Worm (Caenorhabditis elegans) whole organism, L4 larva: ENCODE data around the gene B0507.9.

ENCODE experiments used
- D1046.2 ChIP-seq: fragments of 200-800 bp; sonication (Bioruptor generic); IDR thresholded peaks from 2 replicates; pipeline ENCODE4 v1.3.6; 2022; ENCODE audit warnings: missing genetic modification characterization, missing compliant biosample characterization
- F44E2.7 ChIP-seq: fragments of 200-800 bp; sonication (Bioruptor generic); IDR thresholded peaks from 2 replicates; pipeline ENCODE4 v2.1.2; 2022; ENCODE audit warnings: missing genetic modification characterization, missing compliant biosample characterization
- F49E8.2 ChIP-seq: sonication (generic microtip); optimal IDR thresholded peaks from 2 replicates; lab custom pipeline; 2016; ENCODE audit warnings: missing compliant biosample characterization, mild to moderate bottlenecking, missing genetic modification characterization, borderline replicate concordance
- T20F7.1 ChIP-seq: fragments of 200-800 bp; sonication (Bioruptor generic); optimal IDR thresholded peaks from 2 replicates; lab custom pipeline; 2018; ENCODE audit warnings: mild to moderate bottlenecking, missing genetic modification characterization, missing compliant biosample characterization
- T26A8.4 ChIP-seq: fragments of 200-800 bp; sonication (Bioruptor generic); IDR thresholded peaks from 2 replicates; pipeline ENCODE4 v1.3.6; 2022; ENCODE audit warnings: missing genetic modification characterization, missing compliant biosample characterization
- Y5F2A.4 ChIP-seq: fragments of 200-800 bp; sonication (Bioruptor generic); optimal IDR thresholded peaks from 2 replicates; lab custom pipeline; 2018; ENCODE audit warnings: mild to moderate bottlenecking, missing genetic modification characterization, missing compliant biosample characterization
- ZK337.2 ChIP-seq: fragments of 200-800 bp; sonication (Bioruptor generic); IDR thresholded peaks from 2 replicates; pipeline ENCODE4 v1.3.6; 2022; ENCODE audit warnings: missing genetic modification reagents, missing genetic modification characterization, missing compliant biosample characterization
- aha-1 ChIP-seq: fragments of 150-350 bp; peaks from one replicate; lab custom pipeline; 2014; ENCODE audit warnings: missing biosample characterization, missing genetic modification characterization
- ama-1 ChIP-seq: fragments of 150-350 bp; optimal IDR thresholded peaks from 2 replicates; lab custom pipeline; 2014; ENCODE audit warnings: inconsistent platforms, mixed read lengths
- ceh-28 ChIP-seq: fragments of 150-350 bp; optimal IDR thresholded peaks from 2 replicates; lab custom pipeline; 2014; ENCODE audit warnings: missing biosample characterization, missing genetic modification reagents, missing genetic modification characterization
- daf-16 ChIP-seq, 3 experiments: sonication (generic microtip); optimal IDR thresholded peaks; 2 replicates each; lab custom pipeline; 2016 to 2017; ENCODE audit warnings: missing genetic modification characterization in 3 of 3, missing genetic modification reagents in 3 of 3, mild to moderate bottlenecking in 2 of 3, missing compliant biosample characterization in 2 of 3, missing biosample characterization in 1 of 3, moderate library complexity in 1 of 3
- daf-19 ChIP-seq: fragments of 200-800 bp; sonication (Bioruptor generic); conservative IDR thresholded peaks from 2 replicates; pipeline ENCODE4 v1.3.6; 2022; ENCODE audit warnings: missing genetic modification characterization, missing compliant biosample characterization
- dmd-6 ChIP-seq: fragments of 200-800 bp; sonication (Bioruptor generic); IDR thresholded peaks from 2 replicates; pipeline ENCODE4 v1.3.6; 2022; ENCODE audit warnings: missing genetic modification reagents, missing genetic modification characterization, missing compliant biosample characterization
- dmd-9 ChIP-seq: fragments of 200-800 bp; sonication (Bioruptor generic); IDR thresholded peaks from 2 replicates; pipeline ENCODE4 v1.3.6; 2022; ENCODE audit warnings: missing genetic modification reagents, missing genetic modification characterization, missing compliant biosample characterization
- duxl-1 ChIP-seq: sonication (generic microtip); optimal IDR thresholded peaks from 2 replicates; lab custom pipeline; 2016; ENCODE audit warnings: mild to moderate bottlenecking, missing genetic modification characterization, moderate library complexity, missing compliant biosample characterization; ENCODE audit not compliant: poor library complexity
- dve-1 ChIP-seq: sonication (generic microtip); optimal IDR thresholded peaks from 2 replicates; lab custom pipeline; 2017; ENCODE audit warnings: antibody characterized with exemption, mild to moderate bottlenecking, missing genetic modification characterization, missing compliant biosample characterization; ENCODE audit not compliant: insufficient read depth
- fos-1 ChIP-seq: fragments of 150-350 bp; optimal IDR thresholded peaks from 2 replicates; lab custom pipeline; 2014; ENCODE audit warnings: missing biosample characterization, missing genetic modification characterization
- hlh-11 ChIP-seq: fragments of 200-800 bp; sonication (Bioruptor generic); optimal IDR thresholded peaks from 2 replicates; lab custom pipeline; 2018; ENCODE audit warnings: mild to moderate bottlenecking, missing genetic modification characterization, missing compliant biosample characterization
- hmg-1.1 ChIP-seq: fragments of 200-800 bp; sonication (Bioruptor generic); IDR thresholded peaks from 2 replicates; pipeline ENCODE4 v1.3.6; 2022; ENCODE audit warnings: missing genetic modification reagents, missing genetic modification characterization, missing compliant biosample characterization
- lin-1 ChIP-seq: fragments of 200-800 bp; sonication (Bioruptor generic); IDR thresholded peaks from 2 replicates; pipeline ENCODE4 v1.3.6; 2022; ENCODE audit warnings: missing genetic modification reagents, missing genetic modification characterization, missing compliant biosample characterization
- lin-38 ChIP-seq: fragments of 200-800 bp; sonication (Bioruptor generic); IDR thresholded peaks from 2 replicates; pipeline ENCODE4 v1.3.6; 2022; ENCODE audit warnings: missing genetic modification reagents, missing genetic modification characterization, missing compliant biosample characterization
- lin-39 ChIP-seq: fragments of 150-350 bp; optimal IDR thresholded peaks from 2 replicates; lab custom pipeline; 2014; ENCODE audit warnings: missing biosample characterization, missing genetic modification reagents, missing genetic modification characterization
- madf-9 ChIP-seq: fragments of 200-800 bp; sonication (Bioruptor generic); conservative IDR thresholded peaks from 2 replicates; pipeline ENCODE4 v1.3.6; 2022; ENCODE audit warnings: missing genetic modification reagents, missing genetic modification characterization, missing compliant biosample characterization
- mdl-1 ChIP-seq, 2 experiments: fragments of 150-350 bp in 1 of 2; sonication (generic microtip) in 1 of 2; optimal IDR thresholded peaks; 2 replicates each; lab custom pipeline; 2014 to 2017; ENCODE audit warnings: missing biosample characterization in 2 of 2, missing genetic modification characterization in 2 of 2
- mdt-29 ChIP-seq: fragments of 200-800 bp; sonication (Bioruptor generic); IDR thresholded peaks from 2 replicates; pipeline ENCODE4 v1.3.6; 2022; ENCODE audit warnings: missing genetic modification reagents, missing genetic modification characterization, missing compliant biosample characterization
- mxl-2 ChIP-seq: fragments of 200-800 bp; sonication (Bioruptor generic); conservative IDR thresholded peaks from 2 replicates; pipeline ENCODE4 v1.3.6; 2022; ENCODE audit warnings: missing genetic modification reagents, missing genetic modification characterization, missing compliant biosample characterization
- mxl-3 ChIP-seq: fragments of 200-800 bp; sonication (Bioruptor generic); optimal IDR thresholded peaks from 2 replicates; lab custom pipeline; 2018; ENCODE audit warnings: mild to moderate bottlenecking, missing genetic modification characterization, missing compliant biosample characterization
- nhr-102 ChIP-seq: sonication (generic microtip); optimal IDR thresholded peaks from 2 replicates; lab custom pipeline; 2016; ENCODE audit warnings: mild to moderate bottlenecking, missing genetic modification characterization, moderate library complexity, missing compliant biosample characterization
- nhr-111 ChIP-seq: fragments of 200-800 bp; sonication (Bioruptor generic); optimal IDR thresholded peaks from 2 replicates; lab custom pipeline; 2018; ENCODE audit warnings: mild to moderate bottlenecking, missing genetic modification characterization, missing compliant biosample characterization
- nhr-237 ChIP-seq: sonication (generic microtip); optimal IDR thresholded peaks from 2 replicates; lab custom pipeline; 2017; ENCODE audit warnings: missing biosample characterization, missing genetic modification characterization
- nhr-25 ChIP-seq: sonication (generic microtip); optimal IDR thresholded peaks from 2 replicates; lab custom pipeline; 2017; ENCODE audit warnings: missing genetic modification characterization, mild to moderate bottlenecking, missing compliant biosample characterization, antibody characterized with exemption, moderate library complexity, borderline replicate concordance; ENCODE audit not compliant: insufficient read depth
- nhr-28 ChIP-seq: fragments of 150-350 bp; optimal IDR thresholded peaks from 2 replicates; lab custom pipeline; 2014; ENCODE audit warnings: missing biosample characterization, missing genetic modification characterization
- nhr-48 ChIP-seq: sonication (generic microtip); optimal IDR thresholded peaks from 2 replicates; lab custom pipeline; 2016; ENCODE audit warnings: mild to moderate bottlenecking, missing genetic modification characterization, missing compliant biosample characterization
- nhr-6 ChIP-seq: fragments of 150-350 bp; optimal IDR thresholded peaks from 2 replicates; lab custom pipeline; 2014; ENCODE audit warnings: missing biosample characterization, missing genetic modification characterization
- nhr-77 ChIP-seq: fragments of 150-350 bp; optimal IDR thresholded peaks from 2 replicates; lab custom pipeline; 2014; ENCODE audit warnings: missing biosample characterization, missing genetic modification characterization
- pha-4 ChIP-seq, 2 experiments: fragments of 150-350 bp in 1 of 2; fragments of 200-800 bp in 1 of 2; sonication (Bioruptor generic) in 1 of 2; IDR thresholded peaks in 1 of 2; optimal IDR thresholded peaks in 1 of 2; 2 replicates each; pipeline versions ENCODE4 v1.3.6 to Lab custom; 2014 to 2022; ENCODE audit warnings: missing genetic modification characterization in 2 of 2, missing genetic modification reagents in 2 of 2, missing biosample characterization in 1 of 2, missing compliant biosample characterization in 1 of 2
- php-3 ChIP-seq: fragments of 200-800 bp; sonication (Bioruptor generic); IDR thresholded peaks from 2 replicates; pipeline ENCODE4 v1.3.6; 2022; ENCODE audit warnings: missing genetic modification reagents, missing genetic modification characterization, missing compliant biosample characterization
- pqm-1 ChIP-seq: sonication (generic microtip); optimal IDR thresholded peaks from 2 replicates; lab custom pipeline; 2017; ENCODE audit warnings: missing biosample characterization, missing genetic modification characterization
- saeg-2 ChIP-seq: fragments of 200-800 bp; sonication (Bioruptor generic); IDR thresholded peaks from 2 replicates; pipeline ENCODE4 v1.3.6; 2022; ENCODE audit warnings: missing genetic modification reagents, missing genetic modification characterization, missing compliant biosample characterization
- sdz-12 ChIP-seq: fragments of 200-800 bp; sonication (Bioruptor generic); optimal IDR thresholded peaks from 2 replicates; lab custom pipeline; 2018; ENCODE audit warnings: mild to moderate bottlenecking, missing genetic modification characterization, missing compliant biosample characterization
- snpc-4 ChIP-seq: fragments of 150-350 bp; optimal IDR thresholded peaks from 2 replicates; lab custom pipeline; 2014; ENCODE audit warnings: missing biosample characterization, missing genetic modification characterization
- spr-1 ChIP-seq: sonication (generic microtip); optimal IDR thresholded peaks from 2 replicates; lab custom pipeline; 2016; ENCODE audit warnings: mild to moderate bottlenecking, missing genetic modification characterization, missing compliant biosample characterization
- spr-3 ChIP-seq: fragments of 200-800 bp; sonication (Bioruptor generic); optimal IDR thresholded peaks from 2 replicates; lab custom pipeline; 2018; ENCODE audit warnings: mild to moderate bottlenecking, missing genetic modification characterization, missing compliant biosample characterization
- tra-1 ChIP-seq: fragments of 200-800 bp; sonication (Bioruptor generic); IDR thresholded peaks from 2 replicates; pipeline ENCODE4 v1.3.6; 2022; ENCODE audit warnings: missing genetic modification reagents, missing genetic modification characterization, missing compliant biosample characterization
- unc-39 ChIP-seq: sonication (generic microtip); optimal IDR thresholded peaks from 2 replicates; lab custom pipeline; 2017; ENCODE audit warnings: missing biosample characterization, missing genetic modification characterization
- zfp-3 ChIP-seq: fragments of 200-800 bp; sonication (Bioruptor generic); conservative IDR thresholded peaks from 2 replicates; pipeline ENCODE4 v1.3.6; 2022; ENCODE audit warnings: missing genetic modification reagents, missing genetic modification characterization, missing compliant biosample characterization
- zip-2 ChIP-seq: fragments of 150-350 bp; optimal IDR thresholded peaks from 2 replicates; lab custom pipeline; 2014; ENCODE audit warnings: missing biosample characterization, missing genetic modification characterization
- ztf-7 ChIP-seq: fragments of 150-350 bp; optimal IDR thresholded peaks from 2 replicates; lab custom pipeline; 2014; ENCODE audit warnings: missing biosample characterization, missing genetic modification characterization

Gene B0507.9

DNA sequence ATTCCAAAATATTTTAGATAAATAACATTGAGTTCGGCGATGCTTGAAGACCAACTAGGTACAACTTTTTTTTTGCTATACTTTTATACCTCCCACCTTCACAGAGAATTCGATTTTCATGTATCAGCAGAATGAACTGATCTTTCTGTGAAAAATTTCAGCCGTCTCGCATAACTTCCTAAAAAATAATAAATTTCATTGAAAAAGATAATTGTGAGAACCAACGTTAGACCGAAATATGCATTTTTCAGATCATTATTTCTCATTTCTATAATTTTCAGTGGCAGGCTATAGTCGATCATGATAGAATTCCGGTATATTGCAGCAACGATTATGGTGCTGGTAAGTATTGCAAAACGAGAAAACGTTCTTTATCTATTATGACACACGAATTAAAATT lies 5.8 kb upstream of the B0507.9 start, which contains the start of gene srx-115:
Gene srx-115, plus strand, starts transcription at position 301 of the 400 bp plus-strand sequence.
- no peak for TF ChIP-seq lin-39 (tag; lab: Kevin White, UChicago)
- no peak for TF ChIP-seq hmg-1.1 (GFP tag; lab: Robert Waterston, UW)
- no peak for TF ChIP-seq unc-39 (tag; lab: Kevin White, UChicago)
- TF ChIP-seq dve-1, result no peak
- no peak for TF ChIP-seq pha-4 (GFP tag; IDR thresholded peaks at IDR 0.05; lab: Robert Waterston, UW)
- no peak for TF ChIP-seq pha-4 (tag; optimal IDR thresholded peaks at IDR 0.05; lab: Kevin White, UChicago)
- no peak for TF ChIP-seq nhr-28
- TF ChIP-seq nhr-25 (tag; lab: Kevin White, UChicago), result no peak
- TF ChIP-seq fos-1, result no peak
- TF ChIP-seq T20F7.1 (GFP tag; lab: Kevin White, UChicago), result no peak
- TF ChIP-seq ZK337.2 (GFP tag; lab: Robert Waterston, UW), result no peak
- no peak for TF ChIP-seq daf-19
- no peak for TF ChIP-seq mxl-2 (GFP tag; lab: Robert Waterston, UW)
- no peak for TF ChIP-seq F49E8.2
- TF ChIP-seq spr-3 (GFP tag; lab: Kevin White, UChicago), result no peak
- no peak for TF ChIP-seq ceh-28 (tag; lab: Kevin White, UChicago)

DNA sequence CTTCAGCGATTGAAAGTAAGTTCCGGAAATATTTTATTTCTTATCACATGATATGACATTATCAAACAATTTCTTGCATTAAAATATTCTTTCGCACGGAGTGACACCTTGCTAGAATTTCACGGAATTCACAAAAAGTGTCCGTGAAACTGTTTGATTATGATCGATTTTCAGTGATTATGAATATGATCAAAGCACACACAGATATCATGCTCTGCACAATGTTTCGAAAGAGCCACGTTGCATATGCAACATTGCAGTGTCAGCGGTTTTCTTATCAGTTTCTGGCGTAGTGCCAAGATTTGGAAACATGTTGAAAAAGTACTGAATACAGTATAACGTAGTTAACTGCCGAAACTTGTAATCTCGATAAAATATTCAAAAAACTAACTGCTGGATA lies 3.3 kb upstream of the B0507.9 start:
- TF ChIP-seq mxl-3 (GFP tag; lab: Kevin White, UChicago) (peak; percentile 42), dmd-9 (GFP tag; lab: Robert Waterston, UW) (no peak), lin-1 (GFP tag; lab: Robert Waterston, UW) (peak; percentile 88), ztf-7 (no peak), Y5F2A.4 (no peak), saeg-2 (GFP tag; lab: Robert Waterston, UW) (peak; percentile 79), nhr-28 (peak; percentile 82), T20F7.1 (GFP tag; lab: Kevin White, UChicago) (peak; percentile 26), php-3 (GFP tag; lab: Robert Waterston, UW) (peak; percentile 66; the same call in 1 of the 2 replicates), mdt-29 (GFP tag; lab: Robert Waterston, UW) (no peak), dmd-6 (GFP tag; lab: Robert Waterston, UW) (peak; percentile 95), hlh-11 (tag; lab: Kevin White, UChicago) (peak; percentile 84), pqm-1 (peak; percentile 74), aha-1 (peak; percentile 66), nhr-102 (peak; percentile 54), tra-1 (GFP tag; lab: Robert Waterston, UW) (peak; percentile 86), madf-9 (no peak), nhr-77 (tag; lab: Kevin White, UChicago) (peak; percentile 76), nhr-48 (tag; lab: Kevin White, UChicago) (peak; percentile 22), D1046.2 (GFP tag; lab: Robert Waterston, UW) (no peak), dve-1 (peak; percentile 80), daf-16 (GFP tag; optimal IDR thresholded peaks at IDR 0.05; lab: Kevin White, UChicago) (peak in 1 of 2 experiments; percentile 12), daf-16 (tag; optimal IDR thresholded peaks at IDR 0.05; lab: Kevin White, UChicago) (peak; percentile 80), zfp-3 (GFP tag; lab: Robert Waterston, UW) (peak; percentile 60; the same call in 1 of the 2 replicates), mdl-1 (tag; optimal IDR thresholded peaks at IDR 0.05; lab: Kevin White, UChicago) (peak in 1 of 2 experiments; percentile 37)

DNA sequence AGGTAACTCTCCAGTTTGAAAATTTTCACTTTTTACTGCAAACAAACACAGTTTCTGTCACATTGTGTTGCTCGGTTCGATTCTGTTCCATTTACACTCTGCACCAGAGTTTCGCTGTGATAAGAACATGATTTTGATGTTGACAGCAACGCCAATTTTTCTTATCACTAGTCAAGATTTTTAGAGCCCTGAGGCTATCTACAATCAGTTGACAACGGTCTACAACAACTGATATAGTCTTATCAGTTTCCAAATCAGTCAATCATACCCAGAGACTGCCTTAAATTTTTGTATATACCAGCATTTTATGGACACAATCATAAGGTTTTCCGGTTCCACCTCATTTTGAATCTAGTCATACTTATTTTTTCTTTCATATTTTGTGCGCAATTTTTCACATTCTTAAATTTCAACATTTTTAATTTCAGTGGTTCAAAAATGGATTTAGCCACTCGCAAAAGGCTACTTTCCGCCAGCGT lies 2.7 kb upstream of the B0507.9 start, which contains the start of gene B0507.3:
Gene B0507.3, plus strand, starts transcription at position 429 of the 479 bp plus-strand sequence.
- peak; percentile 65 for TF ChIP-seq nhr-6 (tag; lab: Kevin White, UChicago)
- no peak for TF ChIP-seq spr-1 (tag; lab: Kevin White, UChicago)
- TF ChIP-seq ama-1 (lab: Kevin White, UChicago), result no peak
- no peak for TF ChIP-seq daf-19
- TF ChIP-seq lin-1 (GFP tag; lab: Robert Waterston, UW), result peak; percentile 96
- no peak for TF ChIP-seq duxl-1 (tag; lab: Kevin White, UChicago)
- no peak for TF ChIP-seq nhr-111 (GFP tag; lab: Kevin White, UChicago)
- no peak for TF ChIP-seq sdz-12
- TF ChIP-seq ZK337.2 (GFP tag; lab: Robert Waterston, UW), result no peak
- no peak for TF ChIP-seq D1046.2 (GFP tag; lab: Robert Waterston, UW)
- TF ChIP-seq lin-38 (GFP tag; lab: Robert Waterston, UW), result no peak
- TF ChIP-seq T26A8.4 (GFP tag; lab: Robert Waterston, UW), result no peak
- TF ChIP-seq F44E2.7, result no peak
- TF ChIP-seq snpc-4 (tag; lab: Kevin White, UChicago), result no peak
- no peak for TF ChIP-seq F49E8.2
- no peak for TF ChIP-seq nhr-237
- peak; percentile 35 for TF ChIP-seq aha-1
- no peak for TF ChIP-seq zip-2 (tag; lab: Kevin White, UChicago)
